Worm (Caenorhabditis elegans): Measurements from ENCODE around the gene Y116A8C.468.

DNA sequence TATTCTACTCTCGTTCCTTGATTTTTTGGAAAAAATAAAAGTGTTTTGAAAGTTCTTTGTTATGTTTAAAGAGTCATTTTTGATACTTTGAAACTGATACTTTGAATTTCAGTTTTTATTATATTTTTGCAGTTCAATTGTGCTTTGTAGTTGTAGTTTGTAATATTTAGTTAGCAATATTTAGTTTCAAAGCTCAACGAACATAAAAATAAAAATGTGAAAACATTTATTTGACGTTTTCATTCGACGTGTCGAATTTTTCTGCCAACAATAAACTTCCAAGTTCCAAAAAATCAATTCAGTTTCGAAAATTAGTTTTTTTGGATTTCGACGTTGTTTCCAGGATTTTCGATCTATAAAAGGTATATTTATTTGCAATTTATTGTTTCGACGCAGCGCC, 1.9 kb downstream of the Y116A8C.468 start, which contains the start of gene nep-23:
- no peak for TF ChIP-seq dao-5 (tag; optimal IDR thresholded peaks at IDR 0.05)
- no peak for TF ChIP-seq him-1 (tag; optimal IDR thresholded peaks at IDR 0.05)

Data from whole organism, L4/young adult.